Worm (Caenorhabditis elegans) whole organism, L2 larva: Measurements from ENCODE around the gene C06G3.8.

Experiments used
- C34F6.9 ChIP-seq: fragments of 150-350 bp; optimal IDR thresholded peaks from 2 replicates; lab custom pipeline; 2014; ENCODE audit warnings: missing biosample characterization, missing genetic modification characterization
- F13H6.1 ChIP-seq: sonication (generic microtip); optimal IDR thresholded peaks from 2 replicates; lab custom pipeline; 2016; ENCODE audit warnings: missing genetic modification characterization, missing compliant biosample characterization
- R02D3.7 ChIP-seq: fragments of 150-350 bp; optimal IDR thresholded peaks from 2 replicates; lab custom pipeline; 2014; ENCODE audit warnings: missing biosample characterization, missing genetic modification characterization
- Y55F3AM.14 ChIP-seq: fragments of 200-800 bp; sonication (Bioruptor generic); optimal IDR thresholded peaks from 2 replicates; lab custom pipeline; 2018; ENCODE audit warnings: mild to moderate bottlenecking, missing genetic modification characterization, missing compliant biosample characterization
- ZK546.5 ChIP-seq: sonication (generic microtip); optimal IDR thresholded peaks from 2 replicates; lab custom pipeline; 2017; ENCODE audit warnings: missing biosample characterization, missing genetic modification characterization
- alr-1 ChIP-seq: fragments of 150-350 bp; optimal IDR thresholded peaks from 2 replicates; lab custom pipeline; 2014; ENCODE audit warnings: missing biosample characterization, missing genetic modification characterization
- aly-2 ChIP-seq: fragments of 150-350 bp; optimal IDR thresholded peaks from 2 replicates; lab custom pipeline; 2014; ENCODE audit warnings: missing biosample characterization, missing genetic modification characterization
- ama-1 ChIP-seq: fragments of 150-350 bp; optimal IDR thresholded peaks from 2 replicates; lab custom pipeline; 2018; ENCODE audit warnings: inconsistent platforms
- blmp-1 ChIP-seq: sonication (generic microtip); optimal IDR thresholded peaks from 2 replicates; lab custom pipeline; 2017; ENCODE audit warnings: missing genetic modification characterization, mild to moderate bottlenecking, missing compliant biosample characterization, antibody characterized with exemption, moderate library complexity; ENCODE audit not compliant: insufficient read depth
- ceh-16 ChIP-seq: fragments of 150-350 bp; optimal IDR thresholded peaks from 2 replicates; lab custom pipeline; 2014; ENCODE audit warnings: missing biosample characterization, missing genetic modification characterization
- ceh-82 ChIP-seq: fragments of 150-350 bp; optimal IDR thresholded peaks from 2 replicates; lab custom pipeline; 2014; ENCODE audit warnings: missing biosample characterization, missing genetic modification characterization
- crh-2 ChIP-seq: sonication (generic microtip); optimal IDR thresholded peaks from 2 replicates; lab custom pipeline; 2017; ENCODE audit warnings: missing biosample characterization, missing genetic modification characterization
- dmd-4 ChIP-seq: sonication (generic microtip); optimal IDR thresholded peaks from 2 replicates; lab custom pipeline; 2017; ENCODE audit warnings: missing biosample characterization, missing genetic modification characterization
- egl-27 ChIP-seq: sonication (generic microtip); optimal IDR thresholded peaks from 3 replicates; lab custom pipeline; 2017; ENCODE audit warnings: missing biosample characterization, missing genetic modification reagents, missing genetic modification characterization
- elt-1 ChIP-seq: fragments of 150-350 bp; optimal IDR thresholded peaks from 2 replicates; lab custom pipeline; 2014; ENCODE audit warnings: missing biosample characterization, missing genetic modification characterization
- elt-3 ChIP-seq: sonication (generic microtip); optimal IDR thresholded peaks from 2 replicates; lab custom pipeline; 2017; ENCODE audit warnings: missing biosample characterization, missing genetic modification characterization
- fos-1 ChIP-seq: fragments of 150-350 bp; optimal IDR thresholded peaks from 2 replicates; lab custom pipeline; 2014; ENCODE audit warnings: missing biosample characterization, missing genetic modification characterization
- gmeb-1 ChIP-seq: fragments of 150-350 bp; optimal IDR thresholded peaks from 2 replicates; lab custom pipeline; 2014; ENCODE audit warnings: missing biosample characterization, missing genetic modification characterization
- lin-11 ChIP-seq: fragments of 150-350 bp; sonication (generic microtip); optimal IDR thresholded peaks from 2 replicates; lab custom pipeline; 2014; ENCODE audit warnings: missing biosample characterization, missing genetic modification characterization, inconsistent platforms, mixed read lengths
- lin-13 ChIP-seq: fragments of 150-350 bp; optimal IDR thresholded peaks from 2 replicates; lab custom pipeline; 2014; ENCODE audit warnings: missing biosample characterization, missing genetic modification reagents, missing genetic modification characterization
- lin-39 ChIP-seq: fragments of 150-350 bp; optimal IDR thresholded peaks from 2 replicates; lab custom pipeline; 2014; ENCODE audit warnings: missing biosample characterization, missing genetic modification reagents, missing genetic modification characterization
- lsy-2 ChIP-seq, 2 experiments: fragments of 150-350 bp in 1 of 2; sonication (generic microtip) in 1 of 2; optimal IDR thresholded peaks; 2 replicates each; lab custom pipeline; 2014 to 2017; ENCODE audit warnings: missing biosample characterization in 2 of 2, missing genetic modification characterization in 2 of 2
- mab-5 ChIP-seq: fragments of 150-350 bp; optimal IDR thresholded peaks from 2 replicates; lab custom pipeline; 2014; ENCODE audit warnings: missing biosample characterization, missing genetic modification characterization
- mbf-1 ChIP-seq: sonication (generic microtip); optimal IDR thresholded peaks from 2 replicates; lab custom pipeline; 2017; ENCODE audit warnings: missing biosample characterization, missing genetic modification characterization
- mdl-1 ChIP-seq, 2 experiments: fragments of 150-350 bp in 1 of 2; sonication (generic microtip) in 1 of 2; optimal IDR thresholded peaks; 2 replicates each; lab custom pipeline; 2017; ENCODE audit warnings: missing biosample characterization in 2 of 2, missing genetic modification characterization in 2 of 2
- nhr-10 ChIP-seq: sonication (generic microtip); optimal IDR thresholded peaks from 2 replicates; lab custom pipeline; 2017; ENCODE audit warnings: missing biosample characterization, missing genetic modification characterization
- nhr-11 ChIP-seq: fragments of 150-350 bp; optimal IDR thresholded peaks from 2 replicates; lab custom pipeline; 2014; ENCODE audit warnings: missing biosample characterization, missing genetic modification characterization
- nhr-12 ChIP-seq: fragments of 150-350 bp; optimal IDR thresholded peaks from 2 replicates; lab custom pipeline; 2014; ENCODE audit warnings: missing biosample characterization, missing genetic modification characterization
- nhr-129 ChIP-seq: fragments of 150-350 bp; optimal IDR thresholded peaks from 2 replicates; lab custom pipeline; 2014; ENCODE audit warnings: missing biosample characterization, missing genetic modification characterization
- nhr-21 ChIP-seq: fragments of 150-350 bp; optimal IDR thresholded peaks from 2 replicates; lab custom pipeline; 2014; ENCODE audit warnings: missing biosample characterization, missing genetic modification characterization
- nhr-23 ChIP-seq: fragments of 150-350 bp; optimal IDR thresholded peaks from 2 replicates; lab custom pipeline; 2014; ENCODE audit warnings: missing biosample characterization, missing genetic modification reagents, missing genetic modification characterization
- nhr-237 ChIP-seq: fragments of 150-350 bp; optimal IDR thresholded peaks from 2 replicates; lab custom pipeline; 2014; ENCODE audit warnings: missing biosample characterization, missing genetic modification characterization
- nhr-25 ChIP-seq: fragments of 150-350 bp; sonication (generic microtip); optimal IDR thresholded peaks from 3 replicates; lab custom pipeline; 2014; ENCODE audit warnings: missing biosample characterization, missing genetic modification characterization
- nhr-6 ChIP-seq: fragments of 150-350 bp; optimal IDR thresholded peaks from 2 replicates; lab custom pipeline; 2014; ENCODE audit warnings: missing biosample characterization, missing genetic modification characterization
- nhr-77 ChIP-seq: fragments of 150-350 bp; optimal IDR thresholded peaks from 2 replicates; lab custom pipeline; 2014; ENCODE audit warnings: missing biosample characterization, missing genetic modification characterization
- peb-1 ChIP-seq: fragments of 150-350 bp; optimal IDR thresholded peaks from 2 replicates; lab custom pipeline; 2014; ENCODE audit warnings: missing biosample characterization, missing genetic modification characterization
- sem-4 ChIP-seq: fragments of 150-350 bp; optimal IDR thresholded peaks from 2 replicates; lab custom pipeline; 2014; ENCODE audit warnings: missing biosample characterization, missing genetic modification reagents, missing genetic modification characterization
- skn-1 ChIP-seq: sonication (generic microtip); optimal IDR thresholded peaks from 2 replicates; lab custom pipeline; 2017; ENCODE audit warnings: missing biosample characterization, missing genetic modification characterization
- sma-3 ChIP-seq: sonication (generic microtip); optimal IDR thresholded peaks from 2 replicates; lab custom pipeline; 2016; ENCODE audit warnings: missing genetic modification reagents, missing genetic modification characterization, missing compliant biosample characterization
- sma-9 ChIP-seq, 2 experiments: fragments of 150-350 bp in 1 of 2; sonication (generic microtip) in 1 of 2; optimal IDR thresholded peaks; 2 replicates each; lab custom pipeline; 2014 to 2016; ENCODE audit warnings: missing genetic modification characterization in 2 of 2, mild to moderate bottlenecking in 1 of 2, missing biosample characterization in 1 of 2, missing compliant biosample characterization in 1 of 2, missing genetic modification reagents in 1 of 2, moderate library complexity in 1 of 2
- snpc-4 ChIP-seq: fragments of 150-350 bp; optimal IDR thresholded peaks from 2 replicates; lab custom pipeline; 2014; ENCODE audit warnings: missing biosample characterization, missing genetic modification characterization
- unc-39 ChIP-seq: fragments of 150-350 bp; optimal IDR thresholded peaks from 2 replicates; lab custom pipeline; 2014; ENCODE audit warnings: missing biosample characterization, missing genetic modification characterization
- unc-55 ChIP-seq: fragments of 150-350 bp; sonication (generic microtip); optimal IDR thresholded peaks from 3 replicates; lab custom pipeline; 2014; ENCODE audit warnings: missing biosample characterization, missing genetic modification reagents, missing genetic modification characterization
- unc-62 ChIP-seq: fragments of 150-350 bp; optimal IDR thresholded peaks from 2 replicates; lab custom pipeline; 2014; ENCODE audit warnings: missing biosample characterization, missing genetic modification reagents, missing genetic modification characterization
- zag-1 ChIP-seq: fragments of 150-350 bp; optimal IDR thresholded peaks from 2 replicates; lab custom pipeline; 2014; ENCODE audit warnings: missing biosample characterization, missing genetic modification characterization
- ztf-1 ChIP-seq: fragments of 200-800 bp; sonication (Bioruptor generic); conservative IDR thresholded peaks from 2 replicates; pipeline ENCODE4 v1.3.6; 2022; ENCODE audit warnings: missing genetic modification characterization, missing compliant biosample characterization
- ztf-11 ChIP-seq: sonication (generic microtip); optimal IDR thresholded peaks from 2 replicates; lab custom pipeline; 2017; ENCODE audit warnings: missing biosample characterization, missing genetic modification characterization
- ztf-4 ChIP-seq: fragments of 150-350 bp; optimal IDR thresholded peaks from 2 replicates; lab custom pipeline; 2014; ENCODE audit warnings: missing biosample characterization, missing genetic modification characterization

The C06G3.8 gene

ce11 chrIV:7051515-7051914 lies 19.2 kb upstream of the C06G3.8 start:
- TF ChIP-seq elt-3 (no peak), egl-27 (tag; lab: Kevin White, UChicago) (no peak), blmp-1 (tag; lab: Kevin White, UChicago) (no peak), nhr-129 (no peak), nhr-237 (tag; lab: Kevin White, UChicago) (no peak), ama-1 (lab: Kevin White, UChicago) (peak; percentile 79), nhr-10 (no peak)

ce11 chrIV:7049672-7050206 lies 17.4 kb upstream of the C06G3.8 start, which contains the start of gene nhr-105:
TSS of gene nhr-105 (plus strand) at chrIV:7050156.
- peak; percentile 85 for TF ChIP-seq blmp-1 (tag; lab: Kevin White, UChicago)
- TF ChIP-seq nhr-129, result peak; percentile 77
- no peak for TF ChIP-seq lin-11 (tag; lab: Kevin White, UChicago)
- peak; percentile 1 for TF ChIP-seq snpc-4
- TF ChIP-seq ceh-82 (tag; lab: Kevin White, UChicago), result no peak
- TF ChIP-seq lsy-2 (tag; optimal IDR thresholded peaks at IDR 0.05; lab: Kevin White, UChicago), result peak in 1 of 2 experiments; percentile 69
- TF ChIP-seq Y55F3AM.14, result peak; percentile 49
- TF ChIP-seq nhr-25 (tag; lab: Kevin White, UChicago), result peak; percentile 95
- TF ChIP-seq nhr-6 (tag; lab: Kevin White, UChicago), result no peak
- TF ChIP-seq R02D3.7, result no peak
- TF ChIP-seq lin-39 (tag; lab: Kevin White, UChicago), result no peak
- TF ChIP-seq dmd-4, result no peak
- no peak for TF ChIP-seq aly-2 (tag; lab: Kevin White, UChicago)
- no peak for TF ChIP-seq mab-5 (tag; lab: Kevin White, UChicago)
- TF ChIP-seq ztf-11 (tag; lab: Kevin White, UChicago), result no peak
- TF ChIP-seq lin-13 (GFP tag; lab: Kevin White, UChicago), result peak; percentile 45
- TF ChIP-seq sma-3 (GFP tag; lab: Kevin White, UChicago), result peak; percentile 76
- no peak for TF ChIP-seq nhr-77
- no peak for TF ChIP-seq C34F6.9
- TF ChIP-seq sem-4 (tag; lab: Kevin White, UChicago), result peak; percentile 38
- TF ChIP-seq egl-27 (tag; lab: Kevin White, UChicago), result peak; percentile 65
- TF ChIP-seq peb-1 (tag; lab: Kevin White, UChicago), result no peak
- no peak for TF ChIP-seq elt-3
- peak; percentile 65 for TF ChIP-seq fos-1
- TF ChIP-seq nhr-12 (tag; lab: Kevin White, UChicago), result no peak
- no peak for TF ChIP-seq mbf-1 (tag; lab: Kevin White, UChicago)
- TF ChIP-seq gmeb-1 (tag; lab: Kevin White, UChicago), result peak; percentile 61
- TF ChIP-seq elt-1 (tag; lab: Kevin White, UChicago), result no peak
- TF ChIP-seq nhr-237 (tag; lab: Kevin White, UChicago), result no peak
- peak; percentile 72 for TF ChIP-seq nhr-21 (tag; lab: Kevin White, UChicago)
- no peak for TF ChIP-seq nhr-23
- no peak for TF ChIP-seq ztf-1 (GFP tag; lab: Robert Waterston, UW)
- no peak for TF ChIP-seq nhr-10
- no peak for TF ChIP-seq mdl-1 (tag; optimal IDR thresholded peaks at IDR 0.05; lab: Kevin White, UChicago)
- peak; percentile 71 for TF ChIP-seq ztf-4 (tag; lab: Kevin White, UChicago)
- no peak for TF ChIP-seq unc-55 (GFP tag; lab: Kevin White, UChicago)
- TF ChIP-seq unc-39 (tag; lab: Kevin White, UChicago), result no peak
- no peak for TF ChIP-seq zag-1
- peak; percentile 32 for TF ChIP-seq sma-9 (GFP tag; optimal IDR thresholded peaks at IDR 0.05; lab: Kevin White, UChicago)
- TF ChIP-seq sma-9 (tag; optimal IDR thresholded peaks at IDR 0.05; lab: Kevin White, UChicago), result peak; percentile 3
- no peak for TF ChIP-seq alr-1 (tag; lab: Kevin White, UChicago)
- TF ChIP-seq crh-2 (tag; lab: Kevin White, UChicago), result peak; percentile 93
- no peak for TF ChIP-seq ZK546.5 (tag; lab: Kevin White, UChicago)
- TF ChIP-seq ama-1 (lab: Kevin White, UChicago), result no peak
- no peak for TF ChIP-seq skn-1 (tag; lab: Kevin White, UChicago)
- no peak for TF ChIP-seq unc-62
- TF ChIP-seq F13H6.1 (tag; lab: Kevin White, UChicago), result peak; percentile 71
- TF ChIP-seq nhr-11 (tag; lab: Kevin White, UChicago), result no peak
- no peak for TF ChIP-seq ceh-16 (tag; lab: Kevin White, UChicago)
